Fruit fly (Drosophila melanogaster) whole organism, pupa: ENCODE data around the gene CG32832.

Source experiments
- CG10348 ChIP-seq: fragments of 200-800 bp; sonication (Bioruptor generic); IDR thresholded peaks from 2 replicates; pipeline ENCODE4 v1.3.6; 2022; ENCODE audit warnings: missing biosample characterization, missing genetic modification characterization
- CG14655 ChIP-seq: fragments of 200-800 bp; sonication (Bioruptor generic); optimal IDR thresholded peaks from 3 replicates; lab custom pipeline; 2017; ENCODE audit warnings: mild to moderate bottlenecking, missing biosample characterization, missing genetic modification reagents, missing genetic modification characterization
- CG15710 ChIP-seq: fragments of 200-800 bp; sonication (Bioruptor generic); optimal IDR thresholded peaks from 2 replicates; lab custom pipeline; 2018; ENCODE audit warnings: missing biosample characterization, mild to moderate bottlenecking, missing genetic modification characterization, moderate library complexity
- CG34367 ChIP-seq: fragments of 200-800 bp; sonication (Bioruptor generic); optimal IDR thresholded peaks from 2 replicates; lab custom pipeline; 2018; ENCODE audit warnings: missing biosample characterization, mild to moderate bottlenecking, missing genetic modification characterization
- CG8159 ChIP-seq: fragments of 200-800 bp; sonication (Bioruptor generic); optimal IDR thresholded peaks from 3 replicates; lab custom pipeline; 2018; ENCODE audit warnings: missing biosample characterization, mild to moderate bottlenecking, missing genetic modification characterization, moderate library complexity
- CG8301 ChIP-seq: fragments of 200-800 bp; sonication (Bioruptor generic); optimal IDR thresholded peaks from 2 replicates; lab custom pipeline; 2018; ENCODE audit warnings: missing biosample characterization, mild to moderate bottlenecking, missing genetic modification characterization
- CG9948 ChIP-seq: fragments of 200-800 bp; sonication (Bioruptor generic); optimal IDR thresholded peaks from 2 replicates; lab custom pipeline; 2018; ENCODE audit warnings: missing biosample characterization, mild to moderate bottlenecking, missing genetic modification characterization, moderate library complexity
- D1 ChIP-seq: fragments of 200-800 bp; sonication (Bioruptor generic); optimal IDR thresholded peaks from 2 replicates; lab custom pipeline; 2018; ENCODE audit warnings: missing biosample characterization, mild to moderate bottlenecking, missing genetic modification characterization, moderate library complexity
- EcR ChIP-seq: fragments of 200-800 bp; sonication (Bioruptor generic); optimal IDR thresholded peaks from 3 replicates; lab custom pipeline; 2019; ENCODE audit warnings: missing biosample characterization, missing genetic modification characterization, mild to moderate bottlenecking, moderate library complexity, missing genetic modification reagents
- Pif1A ChIP-seq: fragments of 200-800 bp; sonication (Bioruptor generic); optimal IDR thresholded peaks from 3 replicates; lab custom pipeline; 2016; ENCODE audit warnings: missing biosample characterization, missing genetic modification characterization
- Pif1B ChIP-seq: fragments of 200-800 bp; sonication (Bioruptor generic); optimal IDR thresholded peaks from 3 replicates; lab custom pipeline; 2016; ENCODE audit warnings: missing biosample characterization, missing genetic modification characterization
- Snoo ChIP-seq: fragments of 200-800 bp; sonication (Bioruptor generic); optimal IDR thresholded peaks from 3 replicates; lab custom pipeline; 2017; ENCODE audit warnings: missing biosample characterization, mild to moderate bottlenecking, missing genetic modification characterization, inconsistent platforms
- gl ChIP-seq: fragments of 200-800 bp; sonication (Bioruptor generic); optimal IDR thresholded peaks from 2 replicates; lab custom pipeline; 2018; ENCODE audit warnings: missing biosample characterization, mild to moderate bottlenecking, missing genetic modification characterization
- rn ChIP-seq: fragments of 200-800 bp; sonication (Bioruptor generic); IDR thresholded peaks from 2 replicates; pipeline ENCODE4 v1.3.6; 2022; ENCODE audit warnings: missing biosample characterization, missing genetic modification characterization

- TF ChIP-seq EcR (GFP tag; lab: Kevin White, UChicago) (peak; percentile 35), Pif1B (peak; percentile 27), gl (no peak), rn (GFP tag; lab: Robert Waterston, UW) (no peak), CG10348 (GFP tag; lab: Robert Waterston, UW) (no peak), Snoo (no peak), CG15710 (tag; lab: Kevin White, UChicago) (peak; percentile 53), Pif1A (GFP tag; lab: Kevin White, UChicago) (peak; percentile 10), CG14655 (GFP tag; lab: Kevin White, UChicago) (no peak), CG8159 (tag; lab: Kevin White, UChicago) (peak; percentile 42), CG9948 (tag; lab: Kevin White, UChicago) (no peak), D1 (tag; lab: Kevin White, UChicago) (no peak), CG34367 (tag; lab: Kevin White, UChicago) (peak; percentile 9), CG8301 (tag; lab: Kevin White, UChicago) (no peak)
These were observed 8.8 kb upstream of the CG32832 start, which contains the start of the genes osi and tweek for dm6 chr2L:16887660-16888573.
